Worm (Caenorhabditis elegans): ENCODE results near the gene T24D5.6.
"Not testable (repeated sequence)": the region's sequence is repeated elsewhere in the genome, so short reads cannot be mapped to it uniquely, and the experiment has no call there.

Gene T24D5.6

DNA sequence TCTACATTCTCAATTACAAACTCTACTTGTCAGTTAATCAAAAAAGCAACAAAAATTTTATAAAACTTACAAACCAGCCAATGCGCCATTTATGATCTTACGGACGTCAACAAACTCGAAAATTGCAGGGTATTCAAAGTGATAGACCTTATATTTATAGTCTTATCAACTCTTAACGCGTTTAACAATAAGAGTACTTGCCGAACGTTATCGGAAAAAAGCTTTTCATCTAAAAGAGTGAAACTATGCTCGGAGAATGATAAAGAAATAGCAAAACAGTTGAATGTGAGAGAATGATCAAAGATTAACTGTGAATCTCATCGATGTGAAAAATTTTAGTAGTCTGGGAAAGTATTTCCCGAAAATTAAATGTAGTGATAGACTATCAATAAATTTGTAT is 7.5 kb upstream of the T24D5.6 start:
- TF ChIP-seq elt-2 (tag; optimal IDR thresholded peaks at IDR 0.05) (peak; percentile 73), egl-27 (tag; optimal IDR thresholded peaks at IDR 0.05) (no peak), mml-1 (tag; optimal IDR thresholded peaks at IDR 0.05) (no peak), lsy-12 (tag; optimal IDR thresholded peaks at IDR 0.05) (no peak), lin-39 (tag; optimal IDR thresholded peaks at IDR 0.05) (no peak), pqm-1 (tag; optimal IDR thresholded peaks at IDR 0.05) (peak; percentile 45)

- no peak for TF ChIP-seq zag-1 (tag; optimal IDR thresholded peaks at IDR 0.05)
Observed at ce11 chrX:12596868-12597267, 6.6 kb upstream of the T24D5.6 start, which contains the start of gene T24D5.4. TSS of gene T24D5.4 (plus strand) at chrX:12597168.

- no peak for TF ChIP-seq mdl-1 (tag; optimal IDR thresholded peaks at IDR 0.05)
- no peak for TF ChIP-seq ama-1 (optimal IDR thresholded peaks at IDR 0.05)
- no peak for TF ChIP-seq aly-2 (tag; optimal IDR thresholded peaks at IDR 0.05)
- TF ChIP-seq ceh-16 (tag; optimal IDR thresholded peaks at IDR 0.05): no peak
- TF ChIP-seq jun-1 (tag; optimal IDR thresholded peaks at IDR 0.05): no peak
- TF ChIP-seq skn-1 (tag; optimal IDR thresholded peaks at IDR 0.05): no peak
- no peak for TF ChIP-seq unc-62 (GFP tag; optimal IDR thresholded peaks at IDR 0.05)
- TF ChIP-seq nhr-43 (tag; optimal IDR thresholded peaks at IDR 0.05; ENCODE audit: poor library complexity, severe bottlenecking): no peak
- no peak for TF ChIP-seq egl-5 (tag; optimal IDR thresholded peaks at IDR 0.05)
- TF ChIP-seq nhr-77 (tag; optimal IDR thresholded peaks at IDR 0.05): no peak
- TF ChIP-seq unc-39 (tag; optimal IDR thresholded peaks at IDR 0.05): no peak
- no peak for TF ChIP-seq ceh-9 (tag; optimal IDR thresholded peaks at IDR 0.05)
- no peak for TF ChIP-seq nhr-11 (tag; optimal IDR thresholded peaks at IDR 0.05)
- TF ChIP-seq ceh-28 (tag; optimal IDR thresholded peaks at IDR 0.05): no peak
- TF ChIP-seq sea-2 (GFP tag; optimal IDR thresholded peaks at IDR 0.05): no peak
- no peak for TF ChIP-seq fkh-2 (tag; optimal IDR thresholded peaks at IDR 0.05)
- TF ChIP-seq hmg-11 (tag; optimal IDR thresholded peaks at IDR 0.05): no peak
- no peak for TF ChIP-seq pqm-1 (tag; optimal IDR thresholded peaks at IDR 0.05)
- no peak for TF ChIP-seq ceh-82 (tag; optimal IDR thresholded peaks at IDR 0.05)
Observed at ce11 chrX:12602611-12603010, 811 bp upstream of the T24D5.6 start.

DNA sequence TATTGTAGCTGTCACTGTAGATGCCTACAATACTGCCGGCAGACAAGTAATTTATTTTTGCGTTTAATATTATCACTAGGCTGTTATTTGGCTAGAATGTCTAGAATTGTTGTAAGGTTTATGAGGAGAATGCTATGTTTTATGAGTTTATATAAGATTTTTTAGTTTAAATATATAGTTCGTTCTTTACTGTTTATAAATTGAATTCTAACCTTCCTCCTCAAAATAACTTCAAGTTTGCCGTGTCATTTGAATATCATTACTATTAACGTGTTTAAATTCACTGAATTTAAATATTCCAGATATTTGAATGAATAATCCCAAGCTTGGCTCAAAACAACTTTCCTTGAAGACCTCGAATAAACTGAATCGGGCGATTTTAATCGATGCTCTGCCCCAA is 10.0 kb downstream of the T24D5.6 start, which contains the start of gene R09A8.1:
Gene R09A8.1 (plus strand): TSS at position 301 of the 400 bp plus-strand sequence.
- not testable (repeated sequence) for TF ChIP-seq nhr-77, nhr-12, elt-2 (tag; optimal IDR thresholded peaks at IDR 0.05)

- TF ChIP-seq lsy-12 (tag; optimal IDR thresholded peaks at IDR 0.05) (no peak), ztf-4 (tag; optimal IDR thresholded peaks at IDR 0.05) (no peak), nhr-12 (tag; optimal IDR thresholded peaks at IDR 0.05) (no peak), fos-1 (tag; optimal IDR thresholded peaks at IDR 0.05) (no peak), jun-1 (tag; optimal IDR thresholded peaks at IDR 0.05) (no peak), nhr-77 (tag; optimal IDR thresholded peaks at IDR 0.05) (no peak), ztf-11 (tag; optimal IDR thresholded peaks at IDR 0.05) (no peak), R02D3.7 (tag; optimal IDR thresholded peaks at IDR 0.05) (no peak), elt-2 (tag; optimal IDR thresholded peaks at IDR 0.05) (no peak), ceh-16 (tag; optimal IDR thresholded peaks at IDR 0.05) (no peak), mdl-1 (tag; optimal IDR thresholded peaks at IDR 0.05) (no peak), egl-5 (tag; optimal IDR thresholded peaks at IDR 0.05) (no peak), lin-15B (tag; optimal IDR thresholded peaks at IDR 0.05) (no peak), zag-1 (tag; optimal IDR thresholded peaks at IDR 0.05) (no peak), hmg-11 (tag; optimal IDR thresholded peaks at IDR 0.05) (no peak), tbx-2 (tag; optimal IDR thresholded peaks at IDR 0.05) (no peak), ceh-28 (tag; optimal IDR thresholded peaks at IDR 0.05) (no peak)
Observed at ce11 chrX:12618447-12618846, 15.0 kb downstream of the T24D5.6 start.

DNA sequence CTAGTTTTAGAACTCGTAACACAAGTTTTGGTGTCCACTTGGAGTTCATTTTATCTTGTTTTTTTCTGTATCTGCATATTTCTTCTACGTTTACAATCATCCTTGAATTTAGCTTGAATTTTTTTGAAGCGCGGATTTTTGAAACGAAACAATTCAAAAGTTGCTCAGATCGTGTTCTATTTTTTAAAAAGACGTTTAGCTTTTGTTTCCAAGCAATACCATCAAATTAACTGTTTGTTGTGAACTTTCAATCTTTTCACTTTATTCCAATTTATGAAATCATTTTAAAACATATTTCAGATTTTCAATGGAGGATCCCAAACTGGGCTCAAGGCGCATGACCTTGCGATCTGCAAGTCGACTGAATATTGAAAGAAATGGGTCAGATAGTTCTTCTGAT is 15.7 kb downstream of the T24D5.6 start, which contains the start of gene R09A8.2:
Gene R09A8.2 (plus strand): TSS at position 301 of the 400 bp plus-strand sequence.
- no peak for TF ChIP-seq lin-39 (tag; optimal IDR thresholded peaks at IDR 0.05)
- TF ChIP-seq mml-1 (tag; optimal IDR thresholded peaks at IDR 0.05): no peak
- no peak for TF ChIP-seq unc-62 (GFP tag; optimal IDR thresholded peaks at IDR 0.05)
- no peak for TF ChIP-seq pha-4 (tag; optimal IDR thresholded peaks at IDR 0.05)
